Worm (Caenorhabditis elegans): ENCODE measurements around the gene skr-15.

The skr-15 gene

DNA sequence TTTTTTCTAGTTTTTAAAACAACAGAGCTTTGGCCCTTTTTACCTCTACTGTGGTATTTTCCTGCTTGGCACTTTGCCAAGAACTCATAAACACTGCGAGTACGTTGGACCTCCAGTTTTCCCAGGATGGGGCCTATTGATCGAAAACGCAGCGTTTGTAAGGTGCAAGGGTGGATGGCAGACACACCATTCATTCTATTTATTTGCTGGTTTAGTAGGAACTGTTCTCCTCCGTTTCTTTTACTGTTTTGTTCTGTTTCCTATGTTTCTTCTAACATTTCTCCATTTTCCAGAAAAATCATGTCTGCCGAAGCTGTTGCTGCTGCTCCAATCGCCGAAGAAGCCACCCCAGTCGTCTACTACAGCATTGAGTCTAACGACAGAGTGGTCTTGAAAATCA is at the start of gene skr-15:
TSS of gene skr-15 (plus strand) at position 301 of the 400 bp plus-strand sequence.
- TF ChIP-seq nhr-43 (tag; optimal IDR thresholded peaks at IDR 0.05; ENCODE audit: poor library complexity, severe bottlenecking): no peak
- no peak for TF ChIP-seq nhr-237 (tag; optimal IDR thresholded peaks at IDR 0.05)
- TF ChIP-seq nhr-23 (tag; optimal IDR thresholded peaks at IDR 0.05): no peak
- no peak for TF ChIP-seq nhr-67 (tag; optimal IDR thresholded peaks at IDR 0.05)
- no peak for TF ChIP-seq fos-1 (tag; optimal IDR thresholded peaks at IDR 0.05)
- no peak for TF ChIP-seq nhr-28 (tag; optimal IDR thresholded peaks at IDR 0.05)
- no peak for TF ChIP-seq pqm-1 (tag; optimal IDR thresholded peaks at IDR 0.05)
- TF ChIP-seq nhr-11 (tag; optimal IDR thresholded peaks at IDR 0.05): no peak
- no peak for TF ChIP-seq ceh-82 (tag; optimal IDR thresholded peaks at IDR 0.05)
- TF ChIP-seq ceh-9 (tag; optimal IDR thresholded peaks at IDR 0.05): no peak
- no peak for TF ChIP-seq ztf-4 (tag; optimal IDR thresholded peaks at IDR 0.05)
- no peak for TF ChIP-seq fkh-10 (GFP tag; optimal IDR thresholded peaks at IDR 0.05)
- TF ChIP-seq daf-12 (tag; optimal IDR thresholded peaks at IDR 0.05): no peak
- TF ChIP-seq elt-2 (tag; optimal IDR thresholded peaks at IDR 0.05): no peak
- no peak for TF ChIP-seq tbx-2 (tag; optimal IDR thresholded peaks at IDR 0.05)
- TF ChIP-seq egl-5 (tag; optimal IDR thresholded peaks at IDR 0.05): no peak

ce11 chrII:3775719-3776118 is 48.2 kb upstream of the skr-15 start, which contains the start of gene T24E12.3:
Gene T24E12.3 (plus strand): TSS chrII:3776019.
- TF ChIP-seq elt-3 (tag; optimal IDR thresholded peaks at IDR 0.05) (no peak), R02D3.7 (tag; optimal IDR thresholded peaks at IDR 0.05) (no peak), zag-1 (tag; optimal IDR thresholded peaks at IDR 0.05) (no peak), ceh-82 (tag; optimal IDR thresholded peaks at IDR 0.05) (no peak), skn-1 (tag; optimal IDR thresholded peaks at IDR 0.05) (no peak), mdl-1 (tag; optimal IDR thresholded peaks at IDR 0.05) (no peak), ceh-16 (tag; optimal IDR thresholded peaks at IDR 0.05) (no peak)

- TF ChIP-seq pha-4 (tag; optimal IDR thresholded peaks at IDR 0.05) (no peak), nhr-67 (tag; optimal IDR thresholded peaks at IDR 0.05) (no peak), fkh-2 (tag; optimal IDR thresholded peaks at IDR 0.05) (no peak), tbx-2 (tag; optimal IDR thresholded peaks at IDR 0.05) (no peak), jun-1 (tag; optimal IDR thresholded peaks at IDR 0.05) (no peak), elt-2 (tag; optimal IDR thresholded peaks at IDR 0.05) (no peak), nhr-12 (tag; optimal IDR thresholded peaks at IDR 0.05) (no peak), daf-12 (tag; optimal IDR thresholded peaks at IDR 0.05) (no peak), elt-1 (tag; optimal IDR thresholded peaks at IDR 0.05) (no peak), pqm-1 (tag; optimal IDR thresholded peaks at IDR 0.05) (no peak), egl-5 (tag; optimal IDR thresholded peaks at IDR 0.05) (no peak), eor-1 (tag; optimal IDR thresholded peaks at IDR 0.05) (no peak), ceh-28 (tag; optimal IDR thresholded peaks at IDR 0.05) (no peak), egl-27 (tag; optimal IDR thresholded peaks at IDR 0.05) (no peak), unc-39 (tag; optimal IDR thresholded peaks at IDR 0.05) (no peak), lin-39 (tag; optimal IDR thresholded peaks at IDR 0.05) (no peak), ceh-9 (tag; optimal IDR thresholded peaks at IDR 0.05) (no peak), ztf-11 (tag; optimal IDR thresholded peaks at IDR 0.05) (no peak)
Observed at ce11 chrII:3777802-3778201, 46.2 kb upstream of the skr-15 start.

DNA sequence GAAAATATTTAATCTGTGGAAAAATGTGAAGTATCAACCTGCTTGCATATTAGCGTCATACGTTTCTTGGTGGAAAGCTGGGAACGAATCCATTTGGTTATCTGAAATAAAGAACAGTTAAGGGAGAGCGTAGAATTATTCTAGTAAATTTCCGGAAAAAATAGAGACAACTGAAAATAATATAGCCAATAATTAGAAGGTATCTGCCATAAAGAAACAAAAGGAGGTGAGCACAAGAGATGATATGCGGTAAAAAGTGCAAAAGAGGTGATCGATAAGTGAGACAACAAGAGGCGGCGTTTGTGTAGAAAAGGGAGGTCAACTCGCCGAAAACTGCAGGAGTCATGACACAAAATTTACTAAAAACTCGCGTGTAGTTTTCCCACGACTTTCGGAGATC is 44.5 kb upstream of the skr-15 start, which contains the start of gene T24E12.11:
TSS of gene T24E12.11 (minus strand) at position 101 of the 400 bp plus-strand sequence.
- TF ChIP-seq egl-5 (tag; optimal IDR thresholded peaks at IDR 0.05): no peak
- TF ChIP-seq elt-1 (tag; optimal IDR thresholded peaks at IDR 0.05): no peak
- no peak for TF ChIP-seq ama-1 (optimal IDR thresholded peaks at IDR 0.05)
- no peak for TF ChIP-seq tbx-2 (tag; optimal IDR thresholded peaks at IDR 0.05)
- TF ChIP-seq pqm-1 (tag; optimal IDR thresholded peaks at IDR 0.05): no peak
- TF ChIP-seq nhr-43 (tag; optimal IDR thresholded peaks at IDR 0.05; ENCODE audit: poor library complexity, severe bottlenecking): no peak
- TF ChIP-seq nhr-77 (tag; optimal IDR thresholded peaks at IDR 0.05): no peak
- no peak for TF ChIP-seq fkh-10 (GFP tag; optimal IDR thresholded peaks at IDR 0.05)
- no peak for TF ChIP-seq fos-1 (tag; optimal IDR thresholded peaks at IDR 0.05)

DNA sequence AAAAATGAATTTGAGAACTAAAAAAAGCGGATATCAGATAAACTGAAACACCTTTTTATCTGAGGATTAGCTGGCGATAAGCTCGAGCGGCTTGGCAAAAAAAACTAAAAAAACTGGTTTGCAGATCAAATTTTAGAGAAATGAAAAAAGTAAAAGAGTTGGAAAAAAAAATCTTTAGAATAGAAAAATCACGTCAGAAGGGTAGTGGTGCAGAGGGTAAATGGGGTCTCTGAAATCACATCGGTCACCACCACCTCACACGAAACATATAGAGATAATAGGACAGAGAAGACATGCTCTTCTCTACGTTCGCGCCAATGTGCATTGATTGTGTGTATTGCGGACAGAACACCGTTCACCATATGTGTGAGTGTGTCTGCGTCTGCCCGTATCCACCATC is 42.7 kb upstream of the skr-15 start:
- TF ChIP-seq nhr-28 (tag; optimal IDR thresholded peaks at IDR 0.05) (no peak), fos-1 (tag; optimal IDR thresholded peaks at IDR 0.05) (no peak), fkh-10 (GFP tag; optimal IDR thresholded peaks at IDR 0.05) (no peak), ztf-4 (tag; optimal IDR thresholded peaks at IDR 0.05) (no peak), ztf-11 (tag; optimal IDR thresholded peaks at IDR 0.05) (no peak), nhr-67 (tag; optimal IDR thresholded peaks at IDR 0.05) (no peak), nhr-237 (tag; optimal IDR thresholded peaks at IDR 0.05) (no peak), nhr-12 (tag; optimal IDR thresholded peaks at IDR 0.05) (no peak), eor-1 (tag; optimal IDR thresholded peaks at IDR 0.05) (no peak), jun-1 (tag; optimal IDR thresholded peaks at IDR 0.05) (no peak), daf-12 (tag; optimal IDR thresholded peaks at IDR 0.05) (no peak)
